Worm (Caenorhabditis elegans) whole organism, midembryonic: ENCODE measurements around the gene C05E7.3.

Experiments
- T22C8.4 ChIP-seq: fragments of 200-800 bp; sonication (Bioruptor generic); IDR thresholded peaks from 2 replicates; pipeline ENCODE4 v1.3.6; 2022; ENCODE audit warnings: missing genetic modification characterization, missing compliant biosample characterization
- med-1 ChIP-seq: sonication (generic microtip); optimal IDR thresholded peaks from 2 replicates; lab custom pipeline; 2017; ENCODE audit warnings: missing genetic modification characterization, mild to moderate bottlenecking, missing compliant biosample characterization, antibody characterized with exemption, missing genetic modification reagents; ENCODE audit not compliant: insufficient read depth
- tab-1 ChIP-seq: fragments of 200-800 bp; sonication (Bioruptor generic); IDR thresholded peaks from 2 replicates; pipeline ENCODE4 v1.3.6; 2022; ENCODE audit warnings: missing genetic modification characterization, missing compliant biosample characterization
- ztf-23 ChIP-seq: fragments of 200-800 bp; sonication (Bioruptor generic); IDR thresholded peaks from 2 replicates; pipeline ENCODE4 v1.3.6; 2022; ENCODE audit warnings: missing genetic modification reagents, missing genetic modification characterization, missing compliant biosample characterization
- ztf-29 ChIP-seq: fragments of 200-800 bp; sonication (Bioruptor generic); IDR thresholded peaks from 2 replicates; pipeline ENCODE4 v1.3.6; 2022; ENCODE audit warnings: missing genetic modification reagents, missing genetic modification characterization, missing compliant biosample characterization

ce11 chrX:12899140-12899888 is 47.1 kb downstream of the C05E7.3 start:
- no peak for TF ChIP-seq T22C8.4 (GFP tag; lab: Robert Waterston, UW)
- no peak for TF ChIP-seq med-1
- no peak for TF ChIP-seq ztf-29 (GFP tag; lab: Robert Waterston, UW)
- no peak for TF ChIP-seq ztf-23 (GFP tag; lab: Robert Waterston, UW)
- TF ChIP-seq tab-1 (GFP tag; lab: Robert Waterston, UW), result no peak
